Worm (Caenorhabditis elegans) whole organism, L3 larva: Measurements from ENCODE around the gene C38D9.2.

Experiments used
- ama-1 ChIP-seq: fragments of 150-350 bp; optimal IDR thresholded peaks from 2 replicates; lab custom pipeline; 2018
- egl-27 ChIP-seq: sonication (generic microtip); optimal IDR thresholded peaks from 4 replicates; lab custom pipeline; 2017; ENCODE audit warnings: missing biosample characterization, missing genetic modification reagents, missing genetic modification characterization
- unc-62 ChIP-seq: fragments of 150-350 bp; sonication (generic microtip); optimal IDR thresholded peaks from 4 replicates; lab custom pipeline; 2014; ENCODE audit warnings: missing biosample characterization, missing genetic modification reagents, missing genetic modification characterization

DNA sequence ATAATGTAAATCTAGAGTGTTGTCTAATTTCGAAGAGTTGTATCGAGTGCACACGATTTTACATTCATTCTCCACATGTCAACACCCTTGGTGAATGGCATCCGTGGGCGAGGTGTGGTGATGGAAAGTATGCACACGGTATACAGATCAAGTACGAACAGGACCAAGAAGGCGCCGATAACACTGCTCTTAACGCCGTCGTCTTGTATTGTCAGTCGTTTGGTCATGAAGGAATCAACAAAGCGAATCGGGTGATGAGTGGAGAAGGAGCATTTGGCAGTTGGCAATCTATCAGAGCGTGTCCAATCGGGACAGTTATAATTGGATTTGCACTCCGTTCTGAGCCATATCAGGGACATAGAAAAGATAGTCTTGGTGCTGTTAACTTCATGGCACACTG, 33.8 kb upstream of the C38D9.2 start:
- TF ChIP-seq egl-27 (tag; lab: Kevin White, UChicago) (no peak), ama-1 (no peak), unc-62 (GFP tag; lab: Kevin White, UChicago) (no peak)
